Fruit fly (Drosophila melanogaster): ENCODE measurements around the gene CG32365.

Gene CG32365

DNA sequence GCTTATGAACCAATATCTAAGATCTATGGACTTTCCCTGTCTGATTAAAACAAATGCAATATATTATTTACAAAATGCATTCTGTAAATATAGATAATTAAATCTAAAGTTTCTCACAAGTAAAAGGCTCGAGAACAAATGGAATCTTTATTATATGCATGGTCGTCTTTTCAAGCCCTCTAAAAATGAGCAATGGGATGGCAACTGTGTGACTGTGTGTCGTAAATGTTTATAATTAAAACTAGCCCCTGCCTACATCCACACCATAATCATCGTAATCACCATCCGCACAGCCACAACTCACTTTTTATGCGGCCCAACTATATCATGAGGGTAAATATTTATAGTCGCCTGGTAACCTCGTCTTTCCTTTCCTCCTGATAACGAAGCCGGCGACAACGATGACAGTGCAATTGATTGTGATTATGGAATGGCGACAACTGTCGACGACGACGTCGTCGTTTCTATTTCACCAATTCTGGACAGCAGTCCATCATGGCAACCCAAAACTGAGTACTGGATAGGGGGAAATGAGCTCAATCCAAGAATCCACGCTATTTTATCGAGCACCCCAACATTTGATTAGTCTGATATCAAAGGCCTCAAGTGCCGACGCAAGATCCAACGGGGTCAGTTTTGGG lies 3.0 kb upstream of the CG32365 start (continued):
- TF ChIP-seq CG7372 (GFP tag; IDR thresholded peaks at IDR 0.05): no peak
- TF ChIP-seq Asciz (GFP tag; optimal IDR thresholded peaks at IDR 0.05): no peak
- no peak for TF ChIP-seq HLHmδ (GFP tag; optimal IDR thresholded peaks at IDR 0.05)
- TF ChIP-seq onecut (GFP tag; IDR thresholded peaks at IDR 0.05): no peak
- TF ChIP-seq Dfd (GFP tag; optimal IDR thresholded peaks at IDR 0.05): no peak
- no peak for TF ChIP-seq CG11504 (tag; optimal IDR thresholded peaks at IDR 0.05)
- TF ChIP-seq YL-1 (GFP tag; optimal IDR thresholded peaks at IDR 0.05): no peak
- TF ChIP-seq Pdp1 (GFP tag; optimal IDR thresholded peaks at IDR 0.05): peak in 1 of 2 experiments; percentile 96
- TF ChIP-seq sqz (GFP tag; optimal IDR thresholded peaks at IDR 0.05): peak; percentile 30
- TF ChIP-seq Hand (GFP tag; optimal IDR thresholded peaks at IDR 0.05): peak; percentile 19
- TF ChIP-seq crp (GFP tag; optimal IDR thresholded peaks at IDR 0.05): no peak
- TF ChIP-seq CG2712 (tag; optimal IDR thresholded peaks at IDR 0.05): no peak
- TF ChIP-seq Myb (GFP tag; optimal IDR thresholded peaks at IDR 0.05): no peak
- TF ChIP-seq ro (GFP tag; IDR thresholded peaks at IDR 0.05): no peak
- no peak for TF ChIP-seq CG1024 (GFP tag; IDR thresholded peaks at IDR 0.05)
- peak; percentile 70 for TF ChIP-seq mirr (GFP tag; optimal IDR thresholded peaks at IDR 0.05)
- TF ChIP-seq CG4404 (GFP tag; IDR thresholded peaks at IDR 0.05): no peak
- no peak for TF ChIP-seq CG11085 (GFP tag; IDR thresholded peaks at IDR 0.05)
- TF ChIP-seq CG3065 (GFP tag; optimal IDR thresholded peaks at IDR 0.05): no peak
- no peak for TF ChIP-seq ato (GFP tag; IDR thresholded peaks at IDR 0.05; ENCODE audit: partially characterized antibody)
- no peak for TF ChIP-seq luna (GFP tag; optimal IDR thresholded peaks at IDR 0.05)
- TF ChIP-seq nom (GFP tag; optimal IDR thresholded peaks at IDR 0.05): no peak
- peak; percentile 40 for TF ChIP-seq cwo (GFP tag; optimal IDR thresholded peaks at IDR 0.05)
- no peak for TF ChIP-seq btn (GFP tag; optimal IDR thresholded peaks at IDR 0.05)
- no peak for TF ChIP-seq CG1832 (GFP tag; optimal IDR thresholded peaks at IDR 0.05)
- TF ChIP-seq tap (tag; optimal IDR thresholded peaks at IDR 0.05): no peak
- TF ChIP-seq odd (GFP tag; optimal IDR thresholded peaks at IDR 0.05): no peak
- TF ChIP-seq CG15011 (GFP tag; optimal IDR thresholded peaks at IDR 0.05): no peak
- TF ChIP-seq Med (GFP tag): peak; percentile 42
- no peak for TF ChIP-seq croc (GFP tag; conservative IDR thresholded peaks at IDR 0.05)
- TF ChIP-seq danr (GFP tag; IDR thresholded peaks at IDR 0.05): no peak
- no peak for TF ChIP-seq Dp (GFP tag; optimal IDR thresholded peaks at IDR 0.05)
- TF ChIP-seq trh (GFP tag; optimal IDR thresholded peaks at IDR 0.05): no peak
- no peak for TF ChIP-seq CG4424 (GFP tag; optimal IDR thresholded peaks at IDR 0.05)
- no peak for TF ChIP-seq Fer2 (tag; optimal IDR thresholded peaks at IDR 0.05)
- TF ChIP-seq crol (GFP tag; IDR thresholded peaks at IDR 0.05): no peak
- no peak for TF ChIP-seq CG10274 (GFP tag; optimal IDR thresholded peaks at IDR 0.05)
- no peak for TF ChIP-seq CG12104 (GFP tag; optimal IDR thresholded peaks at IDR 0.05)
- TF ChIP-seq Adf1 (GFP tag; IDR thresholded peaks at IDR 0.05): peak; percentile 15; the same call in 1 of the 2 replicates
- TF ChIP-seq Rfx (GFP tag; IDR thresholded peaks at IDR 0.05): no peak
- TF ChIP-seq dysf (GFP tag; IDR thresholded peaks at IDR 0.05): no peak
- no peak for TF ChIP-seq oc (tag; optimal IDR thresholded peaks at IDR 0.05)
- peak; percentile 10 for TF ChIP-seq CG17912 (GFP tag; optimal IDR thresholded peaks at IDR 0.05)
- TF ChIP-seq CG3163 (GFP tag; optimal IDR thresholded peaks at IDR 0.05): no peak
- TF ChIP-seq CG7357 (GFP tag; IDR thresholded peaks at IDR 0.05): no peak
- TF ChIP-seq insv (GFP tag; optimal IDR thresholded peaks at IDR 0.05): no peak
- TF ChIP-seq peb (GFP tag; IDR thresholded peaks at IDR 0.05): no peak
- TF ChIP-seq Jarid2 (GFP tag; optimal IDR thresholded peaks at IDR 0.05): no peak
- TF ChIP-seq ERR (GFP tag; optimal IDR thresholded peaks at IDR 0.05): no peak
- peak; percentile 17 for TF ChIP-seq Hmr (GFP tag; optimal IDR thresholded peaks at IDR 0.05)
- TF ChIP-seq zfh1 (GFP tag; IDR thresholded peaks at IDR 0.05): no peak

Measured in whole organism, embryonic.